Fruit fly (Drosophila melanogaster) whole organism, embryonic: ENCODE measurements around the gene Ir7g.

ENCODE experiments used
- Awh ChIP-seq: fragments of 200-800 bp; sonication (Bioruptor generic); IDR thresholded peaks from 2 replicates; pipeline ENCODE4, ENCODE4 v1.3.6; 2022; ENCODE audit warnings: missing biosample characterization, missing genetic modification characterization
- Bdp1 ChIP-seq: fragments of 200-800 bp; sonication (Bioruptor generic); optimal IDR thresholded peaks from 3 replicates; lab custom pipeline; 2016; ENCODE audit warnings: missing biosample characterization, missing genetic modification characterization
- Blimp-1 ChIP-seq: fragments of 200-800 bp; sonication (Bioruptor generic); optimal IDR thresholded peaks from 3 replicates; lab custom pipeline; 2018; ENCODE audit warnings: missing biosample characterization, missing genetic modification characterization, mild to moderate bottlenecking, moderate library complexity, missing genetic modification reagents
- CG1024 ChIP-seq: fragments of 200-800 bp; sonication (Bioruptor generic); IDR thresholded peaks from 2 replicates; pipeline ENCODE4 v1.3.6; 2022; ENCODE audit warnings: missing biosample characterization, missing genetic modification characterization
- CG10267 ChIP-seq: fragments of 200-800 bp; sonication (Bioruptor generic); optimal IDR thresholded peaks from 2 replicates; lab custom pipeline; 2018; ENCODE audit warnings: missing biosample characterization, mild to moderate bottlenecking, missing genetic modification characterization, moderate library complexity
- CG10462 ChIP-seq: fragments of 200-800 bp; sonication (Bioruptor generic); optimal IDR thresholded peaks from 2 replicates; lab custom pipeline; 2016; ENCODE audit warnings: missing biosample characterization, missing genetic modification characterization
- CG12104 ChIP-seq: fragments of 200-800 bp; sonication (Bioruptor generic); optimal IDR thresholded peaks from 3 replicates; lab custom pipeline; 2016; ENCODE audit warnings: missing biosample characterization, missing genetic modification characterization
- CG14667 ChIP-seq: fragments of 200-800 bp; sonication (Bioruptor generic); IDR thresholded peaks from 2 replicates; pipeline ENCODE4 v1.3.6; 2022; ENCODE audit warnings: missing biosample characterization, missing genetic modification characterization
- CG14710 ChIP-seq: fragments of 200-800 bp; sonication (Bioruptor generic); optimal IDR thresholded peaks from 3 replicates; lab custom pipeline; 2019; ENCODE audit warnings: missing biosample characterization, mild to moderate bottlenecking, missing genetic modification characterization, moderate library complexity
- CG1603 ChIP-seq: fragments of 200-800 bp; sonication (Bioruptor generic); optimal IDR thresholded peaks from 2 replicates; lab custom pipeline; 2019; ENCODE audit warnings: missing biosample characterization, mild to moderate bottlenecking, missing genetic modification characterization, moderate library complexity
- CG1647 ChIP-seq: fragments of 200-800 bp; sonication (Bioruptor generic); optimal IDR thresholded peaks from 3 replicates; lab custom pipeline; 2016; ENCODE audit warnings: missing biosample characterization, missing genetic modification characterization
- CG18476 ChIP-seq: fragments of 200-800 bp; sonication (Bioruptor generic); optimal IDR thresholded peaks from 2 replicates; lab custom pipeline; 2016; ENCODE audit warnings: missing biosample characterization, mild to moderate bottlenecking, missing genetic modification characterization
- CG2116 ChIP-seq: fragments of 200-800 bp; sonication (Bioruptor generic); optimal IDR thresholded peaks from 3 replicates; lab custom pipeline; 2018; ENCODE audit warnings: missing biosample characterization, mild to moderate bottlenecking, missing genetic modification characterization
- CG4730 ChIP-seq: fragments of 200-800 bp; sonication (Bioruptor generic); IDR thresholded peaks from 2 replicates; pipeline ENCODE4 v1.3.6; 2022; ENCODE audit warnings: missing biosample characterization, missing genetic modification characterization
- CG6254 ChIP-seq: fragments of 200-800 bp; sonication (Bioruptor generic); optimal IDR thresholded peaks from 3 replicates; lab custom pipeline; 2017; ENCODE audit warnings: mild to moderate bottlenecking, missing biosample characterization, missing genetic modification reagents, missing genetic modification characterization
- CG7839 ChIP-seq: fragments of 200-800 bp; sonication (Bioruptor generic); optimal IDR thresholded peaks from 3 replicates; lab custom pipeline; 2018; ENCODE audit warnings: missing biosample characterization, mild to moderate bottlenecking, missing genetic modification characterization, moderate library complexity
- CG9727 ChIP-seq: fragments of 200-800 bp; sonication (Bioruptor generic); optimal IDR thresholded peaks from 3 replicates; lab custom pipeline; 2017; ENCODE audit warnings: missing biosample characterization, mild to moderate bottlenecking, missing genetic modification characterization
- Camta ChIP-seq: fragments of 200-800 bp; sonication (Bioruptor generic); optimal IDR thresholded peaks from 2 replicates; lab custom pipeline; 2016; ENCODE audit warnings: missing biosample characterization, missing genetic modification characterization
- D19A ChIP-seq: fragments of 200-800 bp; optimal IDR thresholded peaks from 3 replicates; lab custom pipeline; 2019; ENCODE audit warnings: missing biosample characterization, mild to moderate bottlenecking, missing genetic modification characterization, moderate library complexity
- Dad ChIP-seq: fragments of 200-800 bp; sonication (Bioruptor generic); optimal IDR thresholded peaks from 3 replicates; lab custom pipeline; 2016; ENCODE audit warnings: missing biosample characterization, missing genetic modification characterization
- Dip3 ChIP-seq: fragments of 200-800 bp; sonication (Bioruptor generic); optimal IDR thresholded peaks from 3 replicates; lab custom pipeline; 2016; ENCODE audit warnings: missing biosample characterization, missing genetic modification characterization
- Doc2 ChIP-seq: fragments of 200-800 bp; sonication (Bioruptor generic); IDR thresholded peaks from 2 replicates; pipeline ENCODE4 v1.3.6; 2022; ENCODE audit warnings: missing biosample characterization, missing genetic modification characterization
- ERR ChIP-seq: fragments of 200-800 bp; sonication (Bioruptor generic); optimal IDR thresholded peaks from 2 replicates; lab custom pipeline; 2016; ENCODE audit warnings: missing biosample characterization, missing genetic modification characterization
- HmgD ChIP-seq: fragments of 200-800 bp; sonication (Bioruptor generic); optimal IDR thresholded peaks from 3 replicates; lab custom pipeline; 2016; ENCODE audit warnings: missing biosample characterization, missing genetic modification characterization
- Hr39 ChIP-seq: fragments of >200 bp; optimal IDR thresholded peaks from 2 replicates; lab custom pipeline; 2017
- Max ChIP-seq: fragments of 200-800 bp; sonication (Bioruptor generic); optimal IDR thresholded peaks from 2 replicates; lab custom pipeline; 2016; ENCODE audit warnings: missing biosample characterization, mild to moderate bottlenecking, missing genetic modification characterization
- Meics ChIP-seq: fragments of 200-800 bp; sonication (Bioruptor generic); optimal IDR thresholded peaks from 2 replicates; lab custom pipeline; 2017; ENCODE audit warnings: missing biosample characterization, mild to moderate bottlenecking, missing genetic modification characterization
- NC2β ChIP-seq: fragments of 200-800 bp; sonication (Bioruptor generic); optimal IDR thresholded peaks from 2 replicates; lab custom pipeline; 2016; ENCODE audit warnings: missing biosample characterization, missing genetic modification characterization
- Nf-YA ChIP-seq: fragments of 200-800 bp; sonication (Bioruptor generic); IDR thresholded peaks from 2 replicates; pipeline ENCODE4 v1.3.6; 2022; ENCODE audit warnings: missing biosample characterization, missing genetic modification characterization
- Ssrp ChIP-seq: fragments of 200-800 bp; sonication (Bioruptor generic); optimal IDR thresholded peaks from 2 replicates; lab custom pipeline; 2018; ENCODE audit warnings: missing biosample characterization, mild to moderate bottlenecking, missing genetic modification characterization, moderate library complexity
- ab ChIP-seq: fragments of 200-800 bp; sonication (Bioruptor generic); optimal IDR thresholded peaks from 2 replicates; lab custom pipeline; 2016; ENCODE audit warnings: missing biosample characterization, missing genetic modification characterization
- ase ChIP-seq: fragments of 200-800 bp; sonication (Bioruptor generic); IDR thresholded peaks from 3 replicates; pipeline ENCODE4 v1.3.6; 2022; ENCODE audit warnings: missing biosample characterization, missing genetic modification characterization
- ash1 ChIP-seq: fragments of 200-800 bp; sonication (Bioruptor generic); optimal IDR thresholded peaks from 2 replicates; lab custom pipeline; 2018; ENCODE audit warnings: missing biosample characterization, mild to moderate bottlenecking, missing genetic modification characterization
- bowl ChIP-seq: fragments of 200-800 bp; sonication (Bioruptor generic); IDR thresholded peaks from 2 replicates; pipeline ENCODE4 v1.3.6; 2022; ENCODE audit warnings: missing biosample characterization, missing genetic modification characterization
- cg ChIP-seq: fragments of 200-800 bp; sonication (Bioruptor generic); optimal IDR thresholded peaks from 3 replicates; lab custom pipeline; 2019; ENCODE audit warnings: missing biosample characterization, mild to moderate bottlenecking, missing genetic modification characterization, moderate library complexity
- emc ChIP-seq: fragments of 200-800 bp; sonication (Bioruptor generic); optimal IDR thresholded peaks from 2 replicates; lab custom pipeline; 2016; ENCODE audit warnings: missing biosample characterization, missing genetic modification characterization
- gce ChIP-seq: fragments of 200-800 bp; sonication (Bioruptor generic); IDR thresholded peaks from 3 replicates; pipeline ENCODE4 v1.3.6; 2022; ENCODE audit warnings: missing biosample characterization, missing genetic modification characterization
- gcm2 ChIP-seq: fragments of 200-800 bp; sonication (Bioruptor generic); optimal IDR thresholded peaks from 2 replicates; lab custom pipeline; 2016; ENCODE audit warnings: missing biosample characterization, missing genetic modification characterization
- hbn ChIP-seq: fragments of 200-800 bp; sonication (Bioruptor generic); IDR thresholded peaks from 2 replicates; pipeline ENCODE4 v1.3.6; 2022; ENCODE audit warnings: missing biosample characterization, missing genetic modification characterization; ENCODE audit not compliant: partially characterized antibody
- ind ChIP-seq: fragments of 200-800 bp; sonication (Bioruptor generic); optimal IDR thresholded peaks from 3 replicates; lab custom pipeline; 2016; ENCODE audit warnings: missing biosample characterization, missing genetic modification characterization
- lbe ChIP-seq: fragments of 200-800 bp; sonication (Bioruptor generic); optimal IDR thresholded peaks from 2 replicates; lab custom pipeline; 2016; ENCODE audit warnings: missing biosample characterization, mild to moderate bottlenecking, missing genetic modification characterization
- lilli ChIP-seq: fragments of 200-800 bp; sonication (Bioruptor generic); optimal IDR thresholded peaks from 3 replicates; lab custom pipeline; 2016; ENCODE audit warnings: missing biosample characterization, missing genetic modification characterization
- pan ChIP-seq, 4 experiments: fragments of >200 bp in 3 of 4; fragments of 200-800 bp in 1 of 4; sonication (Bioruptor generic) in 1 of 4; optimal IDR thresholded peaks in 3 of 4; IDR thresholded peaks in 1 of 4; 2 replicates each; pipeline versions ENCODE4 v1.3.6 to Lab custom; 2017 to 2022; ENCODE audit warnings: missing biosample characterization in 2 of 4, missing genetic modification characterization in 2 of 4, mixed read lengths in 1 of 4
- scrt ChIP-seq: fragments of 200-800 bp; sonication (Bioruptor generic); optimal IDR thresholded peaks from 2 replicates; lab custom pipeline; 2018; ENCODE audit warnings: missing biosample characterization, mild to moderate bottlenecking, missing genetic modification characterization, moderate library complexity
- sqz ChIP-seq: fragments of 200-800 bp; sonication (Bioruptor generic); optimal IDR thresholded peaks from 3 replicates; lab custom pipeline; 2018; ENCODE audit warnings: missing biosample characterization, mild to moderate bottlenecking, missing genetic modification characterization
- tll ChIP-seq, 2 experiments: fragments of 200-800 bp in 1 of 2; fragments of >200 bp in 1 of 2; sonication (Bioruptor generic) in 1 of 2; optimal IDR thresholded peaks; 2 replicates each; lab custom pipeline; 2017 to 2019; ENCODE audit warnings: missing biosample characterization in 2 of 2, missing genetic modification characterization in 2 of 2, mild to moderate bottlenecking in 1 of 2, moderate library complexity in 1 of 2
- toy ChIP-seq: fragments of 200-800 bp; sonication (Bioruptor generic); IDR thresholded peaks from 2 replicates; pipeline ENCODE4 v1.3.6; 2022; ENCODE audit warnings: missing biosample characterization, missing genetic modification characterization
- tx ChIP-seq: fragments of 200-800 bp; sonication (Bioruptor generic); optimal IDR thresholded peaks from 2 replicates; lab custom pipeline; 2016; ENCODE audit warnings: missing biosample characterization, missing genetic modification characterization
- wek ChIP-seq: fragments of 200-800 bp; sonication (Bioruptor generic); optimal IDR thresholded peaks from 3 replicates; lab custom pipeline; 2018; ENCODE audit warnings: missing biosample characterization, mild to moderate bottlenecking, missing genetic modification characterization, moderate library complexity

The Ir7g gene

dm6 chrX:7901153-7902038, 16.9 kb downstream of the Ir7g start, which contains the start of the genes RpS6 and bys (continued):
- TF ChIP-seq Blimp-1: no peak
- TF ChIP-seq Max (GFP tag; lab: Kevin White, UChicago): peak; percentile 74
- TF ChIP-seq scrt (GFP tag; lab: Kevin White, UChicago): peak; percentile 61
- peak; percentile 11 for TF ChIP-seq CG6254 (GFP tag; lab: Kevin White, UChicago)
- no peak for TF ChIP-seq CG1647 (GFP tag; lab: Kevin White, UChicago)
- no peak for TF ChIP-seq Nf-YA (GFP tag; lab: Robert Waterston, UW)
- peak; percentile 58 for TF ChIP-seq hbn (GFP tag; lab: Robert Waterston, UW)
- TF ChIP-seq pan (optimal IDR thresholded peaks at IDR 0.05; lab: Kevin White, UChicago): no peak
- peak in 1 of 2 experiments; percentile 65 for TF ChIP-seq pan (GFP tag; optimal IDR thresholded peaks at IDR 0.05 in 1 of 2, IDR thresholded peaks at IDR 0.05 in 1 of 2)
- no peak for TF ChIP-seq bowl (GFP tag; lab: Robert Waterston, UW)
- TF ChIP-seq lbe: peak; percentile 56
- TF ChIP-seq lilli (GFP tag; lab: Kevin White, UChicago): peak; percentile 10
- no peak for TF ChIP-seq HmgD (GFP tag; lab: Kevin White, UChicago)
- no peak for TF ChIP-seq tx (GFP tag; lab: Kevin White, UChicago)
- TF ChIP-seq ind: peak; percentile 38
- peak; percentile 58 for TF ChIP-seq NC2β (GFP tag; lab: Kevin White, UChicago)
- TF ChIP-seq CG4730 (GFP tag; lab: Robert Waterston, UW): peak; percentile 20; the same call in 1 of the 2 replicates
- no peak for TF ChIP-seq ab (GFP tag; lab: Kevin White, UChicago)
- TF ChIP-seq Awh (GFP tag; lab: Robert Waterston, UW): peak; percentile 43; the same call in 1 of the 2 replicates
- TF ChIP-seq Dip3 (GFP tag; lab: Kevin White, UChicago): peak; percentile 28
- no peak for TF ChIP-seq CG10462 (GFP tag; lab: Kevin White, UChicago)
- peak; percentile 49 for TF ChIP-seq CG7839 (tag; lab: Kevin White, UChicago)
- no peak for TF ChIP-seq Bdp1 (GFP tag; lab: Kevin White, UChicago)
- peak; percentile 30 for TF ChIP-seq CG12104 (GFP tag; lab: Kevin White, UChicago)
- no peak for TF ChIP-seq toy
- no peak for TF ChIP-seq cg (GFP tag; lab: Kevin White, UChicago)
- TF ChIP-seq ase (GFP tag; lab: Robert Waterston, UW): peak; percentile 61; the same call in 1 of the 3 replicates
- TF ChIP-seq CG18476 (GFP tag; lab: Kevin White, UChicago): peak; percentile 21
- peak; percentile 65 for TF ChIP-seq CG14710 (tag; lab: Kevin White, UChicago)
- no peak for TF ChIP-seq Ssrp (tag; lab: Kevin White, UChicago)
- no peak for TF ChIP-seq CG1024 (GFP tag; lab: Robert Waterston, UW)
- peak; percentile 63 for TF ChIP-seq CG10267 (tag; lab: Kevin White, UChicago)
- TF ChIP-seq ash1 (GFP tag; lab: Kevin White, UChicago): no peak
- peak; percentile 91 for TF ChIP-seq CG2116 (GFP tag; lab: Kevin White, UChicago)
- peak; percentile 82 for TF ChIP-seq sqz (GFP tag; lab: Kevin White, UChicago)
- peak; percentile 66 for TF ChIP-seq Meics (GFP tag; lab: Kevin White, UChicago)
- TF ChIP-seq CG14667: peak; percentile 27; the same call in 1 of the 2 replicates
- TF ChIP-seq Dad (GFP tag; lab: Kevin White, UChicago): no peak
- no peak for TF ChIP-seq gce (GFP tag; lab: Robert Waterston, UW)
- no peak for TF ChIP-seq Hr39 (lab: Kevin White, UChicago)
- no peak for TF ChIP-seq Camta (GFP tag; lab: Kevin White, UChicago)
- no peak for TF ChIP-seq ERR
- no peak for TF ChIP-seq gcm2
- TF ChIP-seq wek: peak; percentile 33
- no peak for TF ChIP-seq emc
- TF ChIP-seq tll (GFP tag; optimal IDR thresholded peaks at IDR 0.05; lab: Kevin White, UChicago): no peak
- TF ChIP-seq CG1603 (tag; lab: Kevin White, UChicago): peak; percentile 61
- peak; percentile 74 for TF ChIP-seq CG9727 (GFP tag; lab: Kevin White, UChicago)
- no peak for TF ChIP-seq D19A (tag; lab: Kevin White, UChicago)
- no peak for TF ChIP-seq Doc2 (GFP tag; lab: Robert Waterston, UW)
